Fruit fly (Drosophila melanogaster): ENCODE results near the gene Sgs1.

dm6 chr2L:4907986-4908385, 29.2 kb upstream of the Sgs1 start:
- TF ChIP-seq Ets96B (tag; optimal IDR thresholded peaks at IDR 0.05) (no peak), topi (GFP tag; optimal IDR thresholded peaks at IDR 0.05) (no peak), Smox (GFP tag; optimal IDR thresholded peaks at IDR 0.05) (peak; percentile 11), vri (GFP tag; optimal IDR thresholded peaks at IDR 0.05) (no peak), CG6163 (GFP tag; IDR thresholded peaks at IDR 0.05) (peak; percentile 75; the same call in 2 of the 3 replicates), CG11294 (GFP tag; IDR thresholded peaks at IDR 0.05) (peak; percentile 66), CG31627 (GFP tag; optimal IDR thresholded peaks at IDR 0.05) (no peak), CG3919 (GFP tag; optimal IDR thresholded peaks at IDR 0.05) (peak; percentile 49), OdsH (GFP tag; optimal IDR thresholded peaks at IDR 0.05) (peak; percentile 60), CG6854 (GFP tag; optimal IDR thresholded peaks at IDR 0.05) (no peak), eg (GFP tag; IDR thresholded peaks at IDR 0.05) (peak; percentile 91), fd59A (GFP tag; optimal IDR thresholded peaks at IDR 0.05) (no peak), CG9139 (GFP tag; optimal IDR thresholded peaks at IDR 0.05) (no peak)
